Worm (Caenorhabditis elegans) whole organism, L4 larva: Measurements from ENCODE around the gene klf-2.

Experiments
- D1046.2 ChIP-seq: fragments of 200-800 bp; sonication (Bioruptor generic); IDR thresholded peaks from 2 replicates; pipeline ENCODE4 v1.3.6; 2022; ENCODE audit warnings: missing genetic modification characterization, missing compliant biosample characterization
- F10B5.3 ChIP-seq: sonication (generic microtip); optimal IDR thresholded peaks from 2 replicates; lab custom pipeline; 2016; ENCODE audit warnings: mild to moderate bottlenecking, missing genetic modification characterization, missing compliant biosample characterization
- R02D3.7 ChIP-seq: fragments of 150-350 bp; sonication (generic microtip); optimal IDR thresholded peaks from 3 replicates; lab custom pipeline; 2014; ENCODE audit warnings: missing biosample characterization, missing genetic modification characterization
- T20F7.1 ChIP-seq: fragments of 200-800 bp; sonication (Bioruptor generic); optimal IDR thresholded peaks from 2 replicates; lab custom pipeline; 2018; ENCODE audit warnings: mild to moderate bottlenecking, missing genetic modification characterization, missing compliant biosample characterization
- T26A8.4 ChIP-seq: fragments of 200-800 bp; sonication (Bioruptor generic); IDR thresholded peaks from 2 replicates; pipeline ENCODE4 v1.3.6; 2022; ENCODE audit warnings: missing genetic modification characterization, missing compliant biosample characterization
- Y105C5A.15 ChIP-seq: fragments of 200-800 bp; sonication (Bioruptor generic); IDR thresholded peaks from 2 replicates; pipeline ENCODE4 v1.3.6; 2022; ENCODE audit warnings: missing genetic modification characterization, missing compliant biosample characterization
- Y48G9A.11 ChIP-seq: fragments of 200-800 bp; sonication (Bioruptor generic); IDR thresholded peaks from 2 replicates; pipeline ENCODE4 v1.3.6; 2022; ENCODE audit warnings: missing genetic modification reagents, missing genetic modification characterization, missing compliant biosample characterization
- ZK546.5 ChIP-seq, 2 experiments: sonication (generic microtip); optimal IDR thresholded peaks; 2 replicates each; lab custom pipeline; 2017; ENCODE audit warnings: missing biosample characterization in 2 of 2, missing genetic modification characterization in 2 of 2
- aha-1 ChIP-seq: fragments of 150-350 bp; peaks from one replicate; lab custom pipeline; 2014; ENCODE audit warnings: missing biosample characterization, missing genetic modification characterization
- aly-2 ChIP-seq: sonication (generic microtip); optimal IDR thresholded peaks from 2 replicates; lab custom pipeline; 2018; ENCODE audit warnings: missing biosample characterization, missing genetic modification characterization
- ama-1 ChIP-seq: fragments of 150-350 bp; optimal IDR thresholded peaks from 2 replicates; lab custom pipeline; 2014; ENCODE audit warnings: inconsistent platforms, mixed read lengths
- ceh-44 ChIP-seq: fragments of 200-800 bp; sonication (Bioruptor generic); IDR thresholded peaks from 2 replicates; pipeline ENCODE4 v1.3.6; 2022; ENCODE audit warnings: missing genetic modification reagents, missing genetic modification characterization, missing compliant biosample characterization
- ceh-62 ChIP-seq: sonication (generic microtip); optimal IDR thresholded peaks from 2 replicates; lab custom pipeline; 2017; ENCODE audit warnings: missing biosample characterization, missing genetic modification characterization
- cey-2 ChIP-seq: sonication (generic microtip); optimal IDR thresholded peaks from 3 replicates; lab custom pipeline; 2017; ENCODE audit warnings: missing genetic modification characterization, mild to moderate bottlenecking, missing compliant biosample characterization, antibody characterized with exemption, borderline replicate concordance; ENCODE audit not compliant: insufficient read depth
- daf-19 ChIP-seq: fragments of 200-800 bp; sonication (Bioruptor generic); conservative IDR thresholded peaks from 2 replicates; pipeline ENCODE4 v1.3.6; 2022; ENCODE audit warnings: missing genetic modification characterization, missing compliant biosample characterization
- dve-1 ChIP-seq: sonication (generic microtip); optimal IDR thresholded peaks from 2 replicates; lab custom pipeline; 2017; ENCODE audit warnings: antibody characterized with exemption, mild to moderate bottlenecking, missing genetic modification characterization, missing compliant biosample characterization; ENCODE audit not compliant: insufficient read depth
- fos-1 ChIP-seq: fragments of 150-350 bp; optimal IDR thresholded peaks from 2 replicates; lab custom pipeline; 2014; ENCODE audit warnings: missing biosample characterization, missing genetic modification characterization
- gei-8 ChIP-seq: fragments of 200-800 bp; sonication (Bioruptor generic); optimal IDR thresholded peaks from 2 replicates; lab custom pipeline; 2018; ENCODE audit warnings: mild to moderate bottlenecking, missing genetic modification characterization, missing compliant biosample characterization
- hlh-11 ChIP-seq: fragments of 200-800 bp; sonication (Bioruptor generic); optimal IDR thresholded peaks from 2 replicates; lab custom pipeline; 2018; ENCODE audit warnings: mild to moderate bottlenecking, missing genetic modification characterization, missing compliant biosample characterization
- hlh-30 ChIP-seq: sonication (generic microtip); optimal IDR thresholded peaks from 2 replicates; lab custom pipeline; 2017; ENCODE audit warnings: antibody characterized with exemption, mild to moderate bottlenecking, missing genetic modification characterization, missing compliant biosample characterization; ENCODE audit not compliant: insufficient read depth
- hmg-1.1 ChIP-seq: fragments of 200-800 bp; sonication (Bioruptor generic); IDR thresholded peaks from 2 replicates; pipeline ENCODE4 v1.3.6; 2022; ENCODE audit warnings: missing genetic modification reagents, missing genetic modification characterization, missing compliant biosample characterization
- lin-1 ChIP-seq: fragments of 200-800 bp; sonication (Bioruptor generic); IDR thresholded peaks from 2 replicates; pipeline ENCODE4 v1.3.6; 2022; ENCODE audit warnings: missing genetic modification reagents, missing genetic modification characterization, missing compliant biosample characterization
- lin-39 ChIP-seq: fragments of 150-350 bp; optimal IDR thresholded peaks from 2 replicates; lab custom pipeline; 2014; ENCODE audit warnings: missing biosample characterization, missing genetic modification reagents, missing genetic modification characterization
- madf-5 ChIP-seq, 2 experiments: fragments of 200-800 bp; sonication (Bioruptor generic); IDR thresholded peaks; 2 replicates each; pipeline ENCODE4 v1.3.6; 2022; ENCODE audit warnings: missing compliant biosample characterization in 2 of 2, missing genetic modification characterization in 2 of 2
- mdt-29 ChIP-seq: fragments of 200-800 bp; sonication (Bioruptor generic); IDR thresholded peaks from 2 replicates; pipeline ENCODE4 v1.3.6; 2022; ENCODE audit warnings: missing genetic modification reagents, missing genetic modification characterization, missing compliant biosample characterization
- mep-1 ChIP-seq: fragments of 150-350 bp; sonication (generic microtip); optimal IDR thresholded peaks from 3 replicates; lab custom pipeline; 2014; ENCODE audit warnings: missing biosample characterization, missing genetic modification characterization
- mxl-2 ChIP-seq: fragments of 200-800 bp; sonication (Bioruptor generic); conservative IDR thresholded peaks from 2 replicates; pipeline ENCODE4 v1.3.6; 2022; ENCODE audit warnings: missing genetic modification reagents, missing genetic modification characterization, missing compliant biosample characterization
- mxl-3 ChIP-seq: fragments of 200-800 bp; sonication (Bioruptor generic); optimal IDR thresholded peaks from 2 replicates; lab custom pipeline; 2018; ENCODE audit warnings: mild to moderate bottlenecking, missing genetic modification characterization, missing compliant biosample characterization
- nhr-111 ChIP-seq: fragments of 200-800 bp; sonication (Bioruptor generic); optimal IDR thresholded peaks from 2 replicates; lab custom pipeline; 2018; ENCODE audit warnings: mild to moderate bottlenecking, missing genetic modification characterization, missing compliant biosample characterization
- nhr-25 ChIP-seq: sonication (generic microtip); optimal IDR thresholded peaks from 2 replicates; lab custom pipeline; 2017; ENCODE audit warnings: missing genetic modification characterization, mild to moderate bottlenecking, missing compliant biosample characterization, antibody characterized with exemption, moderate library complexity, borderline replicate concordance; ENCODE audit not compliant: insufficient read depth
- nhr-28 ChIP-seq: fragments of 150-350 bp; optimal IDR thresholded peaks from 2 replicates; lab custom pipeline; 2014; ENCODE audit warnings: missing biosample characterization, missing genetic modification characterization
- nhr-42 ChIP-seq: fragments of 200-800 bp; sonication (Bioruptor generic); IDR thresholded peaks from 2 replicates; pipeline ENCODE4 v1.3.6; 2022; ENCODE audit warnings: missing genetic modification characterization, missing compliant biosample characterization
- nhr-48 ChIP-seq: sonication (generic microtip); optimal IDR thresholded peaks from 2 replicates; lab custom pipeline; 2016; ENCODE audit warnings: mild to moderate bottlenecking, missing genetic modification characterization, missing compliant biosample characterization
- nhr-77 ChIP-seq: fragments of 150-350 bp; optimal IDR thresholded peaks from 2 replicates; lab custom pipeline; 2014; ENCODE audit warnings: missing biosample characterization, missing genetic modification characterization
- pha-4 ChIP-seq, 2 experiments: fragments of 150-350 bp in 1 of 2; fragments of 200-800 bp in 1 of 2; sonication (Bioruptor generic) in 1 of 2; IDR thresholded peaks in 1 of 2; optimal IDR thresholded peaks in 1 of 2; 2 replicates each; pipeline versions ENCODE4 v1.3.6 to Lab custom; 2014 to 2022; ENCODE audit warnings: missing genetic modification characterization in 2 of 2, missing genetic modification reagents in 2 of 2, missing biosample characterization in 1 of 2, missing compliant biosample characterization in 1 of 2
- php-3 ChIP-seq: fragments of 200-800 bp; sonication (Bioruptor generic); IDR thresholded peaks from 2 replicates; pipeline ENCODE4 v1.3.6; 2022; ENCODE audit warnings: missing genetic modification reagents, missing genetic modification characterization, missing compliant biosample characterization
- pqm-1 ChIP-seq: sonication (generic microtip); optimal IDR thresholded peaks from 2 replicates; lab custom pipeline; 2017; ENCODE audit warnings: missing biosample characterization, missing genetic modification characterization
- rbr-2 ChIP-seq: sonication (generic microtip); optimal IDR thresholded peaks from 2 replicates; lab custom pipeline; 2016; ENCODE audit warnings: missing genotype, missing genetic modification characterization, missing compliant biosample characterization
- saeg-2 ChIP-seq: fragments of 200-800 bp; sonication (Bioruptor generic); IDR thresholded peaks from 2 replicates; pipeline ENCODE4 v1.3.6; 2022; ENCODE audit warnings: missing genetic modification reagents, missing genetic modification characterization, missing compliant biosample characterization
- skn-1 ChIP-seq: fragments of 150-350 bp; optimal IDR thresholded peaks from 2 replicates; lab custom pipeline; 2014; ENCODE audit warnings: missing biosample characterization, missing genetic modification characterization
- spr-3 ChIP-seq: fragments of 200-800 bp; sonication (Bioruptor generic); optimal IDR thresholded peaks from 2 replicates; lab custom pipeline; 2018; ENCODE audit warnings: mild to moderate bottlenecking, missing genetic modification characterization, missing compliant biosample characterization
- unc-39 ChIP-seq: sonication (generic microtip); optimal IDR thresholded peaks from 2 replicates; lab custom pipeline; 2017; ENCODE audit warnings: missing biosample characterization, missing genetic modification characterization
- zag-1 ChIP-seq: fragments of 150-350 bp; optimal IDR thresholded peaks from 2 replicates; lab custom pipeline; 2014; ENCODE audit warnings: missing biosample characterization, missing genetic modification characterization
- zip-11 ChIP-seq: fragments of 200-800 bp; sonication (Bioruptor generic); IDR thresholded peaks from 2 replicates; pipeline ENCODE4 v1.3.6; 2022; ENCODE audit warnings: missing genetic modification characterization, missing compliant biosample characterization

klf-2 gene

DNA sequence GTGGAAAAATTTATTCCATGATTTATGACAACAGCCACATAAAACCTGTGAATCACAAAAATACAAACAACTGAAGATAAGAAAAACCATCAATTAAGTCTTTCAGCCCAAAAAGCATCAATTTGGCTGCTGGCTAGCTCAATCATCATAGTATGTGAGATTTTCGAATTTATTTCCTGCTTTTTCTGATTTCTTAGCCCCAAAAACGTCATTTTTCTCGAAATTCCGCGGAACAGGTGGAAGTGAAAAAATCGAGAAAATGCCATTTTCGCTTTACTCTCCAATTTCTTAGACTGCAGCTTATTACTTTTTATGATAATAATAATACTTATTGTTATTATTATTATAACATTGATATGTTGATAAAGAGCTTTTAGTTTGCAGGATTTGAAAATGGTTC lies 43.6 kb upstream of the klf-2 start, which contains the start of gene srxa-15:
srxa-15 (plus strand) TSS at position 301 of the 400 bp plus-strand sequence.
- TF ChIP-seq dve-1 (tag; lab: Kevin White, UChicago): no peak
- no peak for TF ChIP-seq mxl-2
- TF ChIP-seq nhr-111 (GFP tag; lab: Kevin White, UChicago): no peak
- TF ChIP-seq zag-1 (tag; lab: Kevin White, UChicago): no peak
- no peak for TF ChIP-seq mdt-29 (GFP tag; lab: Robert Waterston, UW)
- no peak for TF ChIP-seq ceh-44 (GFP tag; lab: Robert Waterston, UW)
- TF ChIP-seq Y48G9A.11 (GFP tag; lab: Robert Waterston, UW): no peak
- no peak for TF ChIP-seq Y105C5A.15 (GFP tag; lab: Robert Waterston, UW)
- no peak for TF ChIP-seq R02D3.7 (tag; lab: Kevin White, UChicago)
- TF ChIP-seq unc-39 (tag; lab: Kevin White, UChicago): no peak
- TF ChIP-seq T20F7.1 (GFP tag; lab: Kevin White, UChicago): no peak
- TF ChIP-seq skn-1 (tag; lab: Kevin White, UChicago): no peak
- no peak for TF ChIP-seq nhr-25 (tag; lab: Kevin White, UChicago)
- no peak for TF ChIP-seq madf-5 (GFP tag; IDR thresholded peaks at IDR 0.05; lab: Robert Waterston, UW)
- TF ChIP-seq saeg-2 (GFP tag; lab: Robert Waterston, UW): no peak
- no peak for TF ChIP-seq pqm-1 (tag; lab: Kevin White, UChicago)
- TF ChIP-seq ama-1: no peak
- no peak for TF ChIP-seq aha-1 (tag; lab: Kevin White, UChicago)
- TF ChIP-seq nhr-42 (GFP tag; lab: Robert Waterston, UW): no peak

DNA sequence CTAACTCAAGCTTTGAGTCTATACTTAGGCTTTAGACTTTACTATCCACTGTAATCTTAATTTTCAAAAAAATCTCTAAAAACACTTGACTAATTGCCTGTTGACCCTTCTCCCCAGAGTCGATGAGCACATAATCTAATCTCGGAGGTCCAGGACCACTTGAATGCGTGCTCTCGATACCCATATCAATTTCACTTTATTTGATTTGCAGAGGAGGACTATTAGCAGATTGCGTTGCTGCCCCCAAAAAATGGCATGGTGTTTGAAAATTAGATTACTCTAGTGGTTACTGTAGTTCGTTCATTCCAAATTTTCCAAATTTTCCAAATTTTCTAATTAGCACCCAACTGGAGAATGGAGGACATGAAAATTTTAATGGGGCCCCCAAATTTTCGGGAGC lies 40.0 kb upstream of the klf-2 start:
- TF ChIP-seq zip-11 (GFP tag; lab: Robert Waterston, UW) (no peak), ZK546.5 (tag; optimal IDR thresholded peaks at IDR 0.05; lab: Kevin White, UChicago) (no peak)

DNA sequence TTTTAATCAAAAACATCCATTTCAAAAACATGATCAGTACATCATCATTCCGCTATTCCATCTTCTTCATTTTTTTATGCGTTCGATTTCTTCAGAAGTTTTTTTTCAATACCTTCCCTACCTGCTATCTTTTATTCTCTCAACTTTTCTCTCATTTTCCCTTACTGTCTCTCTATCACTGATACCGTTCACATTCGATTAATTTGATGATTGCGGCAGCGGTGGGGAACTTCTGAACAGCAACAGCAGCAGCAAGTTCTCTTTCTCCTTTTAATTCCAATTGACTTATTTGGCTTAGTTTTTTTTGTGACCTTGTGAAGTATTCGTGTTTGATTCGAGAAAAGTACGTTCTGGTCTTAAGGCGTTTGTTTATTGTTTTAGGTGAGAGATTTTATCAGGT lies 36.6 kb upstream of the klf-2 start:
- TF ChIP-seq nhr-48 (tag; lab: Kevin White, UChicago) (no peak), mxl-3 (GFP tag; lab: Kevin White, UChicago) (peak; percentile 7), pha-4 (GFP tag; IDR thresholded peaks at IDR 0.05; lab: Robert Waterston, UW) (no peak), pha-4 (tag; optimal IDR thresholded peaks at IDR 0.05; lab: Kevin White, UChicago) (no peak), gei-8 (GFP tag; lab: Kevin White, UChicago) (no peak), lin-39 (tag; lab: Kevin White, UChicago) (no peak), php-3 (no peak), hlh-11 (tag; lab: Kevin White, UChicago) (peak; percentile 31), hmg-1.1 (peak; percentile 22; the same call in 1 of the 2 replicates), T20F7.1 (GFP tag; lab: Kevin White, UChicago) (no peak), rbr-2 (tag; lab: Kevin White, UChicago) (no peak), hlh-30 (tag; lab: Kevin White, UChicago) (peak; percentile 19), ama-1 (no peak), F10B5.3 (tag; lab: Kevin White, UChicago) (no peak), spr-3 (GFP tag; lab: Kevin White, UChicago) (no peak), T26A8.4 (GFP tag; lab: Robert Waterston, UW) (no peak), lin-1 (GFP tag; lab: Robert Waterston, UW) (no peak), aly-2 (tag; lab: Kevin White, UChicago) (no peak), nhr-28 (tag; lab: Kevin White, UChicago) (peak; percentile 68), cey-2 (tag; lab: Kevin White, UChicago) (peak; percentile 32), Y48G9A.11 (GFP tag; lab: Robert Waterston, UW) (no peak), nhr-77 (tag; lab: Kevin White, UChicago) (no peak), mdt-29 (GFP tag; lab: Robert Waterston, UW) (no peak), fos-1 (tag; lab: Kevin White, UChicago) (no peak), ceh-62 (tag; lab: Kevin White, UChicago) (no peak), mep-1 (tag; lab: Kevin White, UChicago) (no peak), daf-19 (no peak), skn-1 (tag; lab: Kevin White, UChicago) (no peak), D1046.2 (no peak)
